Worm (Caenorhabditis elegans) whole organism, young adult: Measurements from ENCODE around the gene srsx-27.
A peak's percentile ranks its signal among the peaks of the same experiment; 100 is the strongest.

Source experiments
- B0019.2 ChIP-seq: fragments of 200-800 bp; sonication (Bioruptor generic); conservative IDR thresholded peaks from 2 replicates; pipeline ENCODE4 v1.3.6; 2022; ENCODE audit warnings: missing genetic modification reagents, missing genetic modification characterization, missing compliant biosample characterization
- F22D6.2 ChIP-seq: sonication (generic microtip); optimal IDR thresholded peaks from 2 replicates; lab custom pipeline; 2016; ENCODE audit warnings: mild to moderate bottlenecking, missing genetic modification characterization, missing compliant biosample characterization
- F23B12.7 ChIP-seq: sonication (generic microtip); optimal IDR thresholded peaks from 2 replicates; lab custom pipeline; 2017; ENCODE audit warnings: missing genetic modification characterization, mild to moderate bottlenecking, missing compliant biosample characterization, antibody characterized with exemption, moderate library complexity; ENCODE audit not compliant: insufficient read depth
- F52B5.7 ChIP-seq: sonication (generic microtip); optimal IDR thresholded peaks from 2 replicates; lab custom pipeline; 2016; ENCODE audit warnings: mild to moderate bottlenecking, missing genetic modification characterization, missing compliant biosample characterization
- F57A8.1 ChIP-seq: fragments of 200-800 bp; sonication (Bioruptor generic); optimal IDR thresholded peaks from 2 replicates; lab custom pipeline; 2018; ENCODE audit warnings: mild to moderate bottlenecking, missing genetic modification characterization, moderate library complexity, missing compliant biosample characterization
- Y53G8AR.9 ChIP-seq: fragments of 200-800 bp; sonication (Bioruptor generic); conservative IDR thresholded peaks from 2 replicates; pipeline ENCODE4 v1.3.6; 2022; ENCODE audit warnings: missing genetic modification reagents, missing genetic modification characterization, missing compliant biosample characterization
- Y56A3A.18 ChIP-seq: fragments of 200-800 bp; sonication (Bioruptor generic); IDR thresholded peaks from 2 replicates; pipeline ENCODE4 v1.3.6; 2022; ENCODE audit warnings: missing genetic modification reagents, missing genetic modification characterization, missing compliant biosample characterization
- Y67H2A.10 ChIP-seq: fragments of 200-800 bp; sonication (Bioruptor generic); conservative IDR thresholded peaks from 2 replicates; pipeline ENCODE4 v1.3.6; 2022; ENCODE audit warnings: missing genetic modification reagents, missing genetic modification characterization, missing compliant biosample characterization
- Y95B8A.8 ChIP-seq: fragments of 200-800 bp; sonication (Bioruptor generic); IDR thresholded peaks from 2 replicates; pipeline ENCODE4 v1.3.6; 2022; ENCODE audit warnings: missing genetic modification reagents, missing genetic modification characterization, missing compliant biosample characterization
- ama-1 ChIP-seq, 3 experiments: fragments of 150-350 bp in 1 of 3; sonication (generic microtip) in 2 of 3; optimal IDR thresholded peaks; 2 replicates each; lab custom pipeline; 2014 to 2018; ENCODE audit warnings: missing biosample characterization in 2 of 3, missing genetic modification characterization in 2 of 3, missing genetic modification reagents in 2 of 3
- aptf-3 ChIP-seq: fragments of 200-800 bp; sonication (Bioruptor generic); IDR thresholded peaks from 2 replicates; pipeline ENCODE4 v1.3.6; 2022; ENCODE audit warnings: missing genetic modification characterization, missing compliant biosample characterization
- atf-7 ChIP-seq: sonication (generic microtip); optimal IDR thresholded peaks from 2 replicates; lab custom pipeline; 2017; ENCODE audit warnings: mild to moderate bottlenecking, missing genetic modification characterization, missing compliant biosample characterization
- attf-3 ChIP-seq: fragments of 200-800 bp; sonication (Bioruptor generic); conservative IDR thresholded peaks from 2 replicates; pipeline ENCODE4 v1.3.6; 2022; ENCODE audit warnings: missing genetic modification reagents, missing genetic modification characterization, missing compliant biosample characterization
- bed-1 ChIP-seq: fragments of 200-800 bp; sonication (Bioruptor generic); IDR thresholded peaks from 2 replicates; pipeline ENCODE4 v1.3.6; 2022; ENCODE audit warnings: missing genetic modification reagents, missing genetic modification characterization, missing compliant biosample characterization
- ceh-100 ChIP-seq: fragments of 200-800 bp; sonication (Bioruptor generic); IDR thresholded peaks from 2 replicates; pipeline ENCODE4 v1.3.6; 2022; ENCODE audit warnings: missing genetic modification reagents, missing genetic modification characterization, missing compliant biosample characterization
- ceh-27 ChIP-seq: fragments of 200-800 bp; sonication (Bioruptor generic); optimal IDR thresholded peaks from 2 replicates; lab custom pipeline; 2018; ENCODE audit warnings: mild to moderate bottlenecking, missing genetic modification characterization, moderate library complexity, missing compliant biosample characterization
- ceh-58 ChIP-seq: fragments of 200-800 bp; sonication (Bioruptor generic); IDR thresholded peaks from 2 replicates; pipeline ENCODE4 v1.3.6; 2022; ENCODE audit warnings: missing genetic modification characterization, missing compliant biosample characterization
- ceh-79 ChIP-seq: sonication (generic microtip); optimal IDR thresholded peaks from 2 replicates; lab custom pipeline; 2017; ENCODE audit warnings: mild to moderate bottlenecking, missing genetic modification characterization, missing compliant biosample characterization
- chd-7 ChIP-seq: sonication (generic microtip); optimal IDR thresholded peaks from 2 replicates; lab custom pipeline; 2016; ENCODE audit warnings: mild to moderate bottlenecking, missing genetic modification characterization, moderate library complexity, missing compliant biosample characterization
- dox-1 ChIP-seq: fragments of 200-800 bp; sonication (Bioruptor generic); IDR thresholded peaks from 2 replicates; pipeline ENCODE4 v1.3.6; 2022; ENCODE audit warnings: missing genetic modification reagents, missing genetic modification characterization, missing compliant biosample characterization
- efl-1 ChIP-seq: fragments of 150-350 bp; optimal IDR thresholded peaks from 2 replicates; lab custom pipeline; 2014; ENCODE audit warnings: missing biosample characterization, missing genetic modification reagents, missing genetic modification characterization
- egl-18 ChIP-seq: fragments of 200-800 bp; sonication (Bioruptor generic); IDR thresholded peaks from 2 replicates; pipeline ENCODE4 v1.3.6; 2022; ENCODE audit warnings: missing genetic modification reagents, missing genetic modification characterization, missing compliant biosample characterization
- egrh-3 ChIP-seq: fragments of 200-800 bp; sonication (Bioruptor generic); IDR thresholded peaks from 2 replicates; pipeline ENCODE4 v1.3.6; 2022; ENCODE audit warnings: missing genetic modification reagents, missing genetic modification characterization, missing compliant biosample characterization
- ets-4 ChIP-seq: fragments of 200-800 bp; sonication (Bioruptor generic); optimal IDR thresholded peaks from 2 replicates; lab custom pipeline; 2018; ENCODE audit warnings: mild to moderate bottlenecking, missing genetic modification characterization, missing compliant biosample characterization
- him-1 ChIP-seq: sonication (generic microtip); optimal IDR thresholded peaks from 2 replicates; lab custom pipeline; 2016; ENCODE audit warnings: missing genotype, missing genetic modification reagents, missing genetic modification characterization, missing compliant biosample characterization
- hlh-12 ChIP-seq: sonication (generic microtip); optimal IDR thresholded peaks from 2 replicates; lab custom pipeline; 2016; ENCODE audit warnings: missing genetic modification characterization, missing compliant biosample characterization
- hmg-20 ChIP-seq: fragments of 200-800 bp; sonication (Bioruptor generic); IDR thresholded peaks from 2 replicates; pipeline ENCODE4 v1.3.6; 2022; ENCODE audit warnings: missing genetic modification reagents, missing genetic modification characterization, missing compliant biosample characterization
- hrde-1 ChIP-seq: sonication (generic microtip); optimal IDR thresholded peaks from 2 replicates; lab custom pipeline; 2016; ENCODE audit warnings: missing genetic modification characterization, mild to moderate bottlenecking, missing compliant biosample characterization, moderate library complexity, missing genotype, missing genetic modification reagents, borderline replicate concordance
- hsf-1 ChIP-seq: fragments of 200-800 bp; sonication (Bioruptor generic); IDR thresholded peaks from 2 replicates; pipeline ENCODE4 v1.3.6; 2022; ENCODE audit warnings: missing genetic modification reagents, missing genetic modification characterization, missing compliant biosample characterization
- lag-1 ChIP-seq: fragments of 200-800 bp; sonication (Bioruptor generic); IDR thresholded peaks from 2 replicates; pipeline ENCODE4 v1.3.6; 2022; ENCODE audit warnings: missing genetic modification reagents, missing genetic modification characterization, missing compliant biosample characterization
- let-526 ChIP-seq: fragments of 200-800 bp; sonication (Bioruptor generic); IDR thresholded peaks from 2 replicates; pipeline ENCODE4 v1.3.6; 2022; ENCODE audit warnings: missing genetic modification reagents, missing genetic modification characterization, missing compliant biosample characterization
- lin-40 ChIP-seq: sonication (generic microtip); optimal IDR thresholded peaks from 2 replicates; lab custom pipeline; 2016; ENCODE audit warnings: missing genetic modification characterization, mild to moderate bottlenecking, missing compliant biosample characterization, missing genotype, missing genetic modification reagents
- lin-54 ChIP-seq: fragments of 200-800 bp; sonication (Bioruptor generic); optimal IDR thresholded peaks from 2 replicates; lab custom pipeline; 2018; ENCODE audit warnings: mild to moderate bottlenecking, missing genetic modification characterization, missing compliant biosample characterization
- lsy-27 ChIP-seq: sonication (generic microtip); optimal IDR thresholded peaks from 2 replicates; lab custom pipeline; 2017; ENCODE audit warnings: missing genetic modification characterization, mild to moderate bottlenecking, missing compliant biosample characterization, antibody characterized with exemption, missing genotype, borderline replicate concordance; ENCODE audit not compliant: insufficient read depth
- mcd-1 ChIP-seq: fragments of 200-800 bp; sonication (Bioruptor generic); IDR thresholded peaks from 2 replicates; pipeline ENCODE4 v1.3.6; 2022; ENCODE audit warnings: missing genetic modification reagents, missing genetic modification characterization, missing compliant biosample characterization
- nfya-1 ChIP-seq: sonication (generic microtip); optimal IDR thresholded peaks from 2 replicates; lab custom pipeline; 2017; ENCODE audit warnings: antibody characterized with exemption, missing compliant biosample characterization, missing genetic modification characterization, borderline replicate concordance; ENCODE audit not compliant: insufficient read depth
- nfyb-1 ChIP-seq: fragments of 200-800 bp; sonication (Bioruptor generic); IDR thresholded peaks from 2 replicates; pipeline ENCODE4 v1.3.6; 2022; ENCODE audit warnings: missing genetic modification reagents, missing genetic modification characterization, missing compliant biosample characterization
- nhr-27 ChIP-seq: fragments of 200-800 bp; sonication (Bioruptor generic); optimal IDR thresholded peaks from 2 replicates; lab custom pipeline; 2018; ENCODE audit warnings: mild to moderate bottlenecking, missing genetic modification characterization, moderate library complexity, missing compliant biosample characterization
- pha-4 ChIP-seq: fragments of 150-350 bp; sonication (generic microtip); optimal IDR thresholded peaks from 2 replicates; lab custom pipeline; 2014; ENCODE audit warnings: missing biosample characterization, missing genetic modification reagents, missing genetic modification characterization
- rcor-1 ChIP-seq: fragments of 200-800 bp; sonication (Bioruptor generic); IDR thresholded peaks from 2 replicates; pipeline ENCODE4 v1.3.6; 2022; ENCODE audit warnings: missing genetic modification reagents, missing genetic modification characterization, missing compliant biosample characterization
- snpc-1.1 ChIP-seq: sonication (generic microtip); optimal IDR thresholded peaks from 2 replicates; lab custom pipeline; 2017; ENCODE audit warnings: missing genetic modification characterization, mild to moderate bottlenecking, missing compliant biosample characterization, antibody characterized with exemption, moderate library complexity, missing genotype, missing genetic modification reagents; ENCODE audit not compliant: insufficient read depth
- somi-1 ChIP-seq: fragments of 200-800 bp; sonication (Bioruptor generic); optimal IDR thresholded peaks from 2 replicates; lab custom pipeline; 2018; ENCODE audit warnings: mild to moderate bottlenecking, missing genetic modification characterization, missing compliant biosample characterization
- tbp1 ChIP-seq: fragments of 200-800 bp; sonication (Bioruptor generic); optimal IDR thresholded peaks from 2 replicates; lab custom pipeline; 2018; ENCODE audit warnings: mild to moderate bottlenecking, missing genetic modification characterization, missing compliant biosample characterization
- tlf-1 ChIP-seq: fragments of 200-800 bp; sonication (Bioruptor generic); optimal IDR thresholded peaks from 2 replicates; lab custom pipeline; 2018; ENCODE audit warnings: mild to moderate bottlenecking, missing genetic modification characterization, missing compliant biosample characterization
- unc-130 ChIP-seq: sonication (generic microtip); optimal IDR thresholded peaks from 2 replicates; lab custom pipeline; 2016; ENCODE audit warnings: missing genetic modification reagents, missing genetic modification characterization, missing compliant biosample characterization
- ztf-22 ChIP-seq: fragments of 200-800 bp; sonication (Bioruptor generic); optimal IDR thresholded peaks from 2 replicates; lab custom pipeline; 2018; ENCODE audit warnings: mild to moderate bottlenecking, missing genetic modification characterization, moderate library complexity, missing compliant biosample characterization
- ztf-25 ChIP-seq: fragments of 200-800 bp; sonication (Bioruptor generic); IDR thresholded peaks from 2 replicates; pipeline ENCODE4 v1.3.6; 2022; ENCODE audit warnings: missing genetic modification reagents, missing genetic modification characterization, missing compliant biosample characterization
- ztf-26 ChIP-seq: sonication (generic microtip); optimal IDR thresholded peaks from 2 replicates; lab custom pipeline; 2017; ENCODE audit warnings: missing genetic modification characterization, missing compliant biosample characterization

srsx-27 gene

ce11 chrV:10174632-10175075 is 24.8 kb downstream of the srsx-27 start:
- no peak for TF ChIP-seq Y67H2A.10 (GFP tag; lab: Robert Waterston, UW)
- no peak for TF ChIP-seq nhr-27 (tag; lab: Kevin White, UChicago)
- TF ChIP-seq attf-3 (GFP tag; lab: Robert Waterston, UW) = no peak
- TF ChIP-seq lin-54 = no peak
- no peak for TF ChIP-seq him-1
- TF ChIP-seq chd-7 (tag; lab: Kevin White, UChicago) = peak; percentile 57
- peak; percentile 85 for TF ChIP-seq nfyb-1 (GFP tag; lab: Robert Waterston, UW)
- no peak for TF ChIP-seq pha-4 (tag; lab: Kevin White, UChicago)
- TF ChIP-seq ceh-58 (GFP tag; lab: Robert Waterston, UW) = no peak
- peak; percentile 85 for TF ChIP-seq atf-7 (tag; lab: Kevin White, UChicago)
- peak; percentile 61 for TF ChIP-seq mcd-1
- TF ChIP-seq B0019.2 (GFP tag; lab: Robert Waterston, UW) = no peak
- no peak for TF ChIP-seq Y56A3A.18 (GFP tag; lab: Robert Waterston, UW)
- no peak for TF ChIP-seq unc-130
- no peak for TF ChIP-seq lag-1
- peak; percentile 69 for TF ChIP-seq somi-1 (GFP tag; lab: Kevin White, UChicago)
- no peak for TF ChIP-seq efl-1
- TF ChIP-seq ama-1 (optimal IDR thresholded peaks at IDR 0.05; lab: Kevin White, UChicago) = no peak
- TF ChIP-seq ama-1 (GFP tag; optimal IDR thresholded peaks at IDR 0.05; lab: Kevin White, UChicago) = no peak
- no peak for TF ChIP-seq egrh-3 (GFP tag; lab: Robert Waterston, UW)
- peak; percentile 58 for TF ChIP-seq ceh-27 (GFP tag; lab: Kevin White, UChicago)
- no peak for TF ChIP-seq Y53G8AR.9 (GFP tag; lab: Robert Waterston, UW)
- TF ChIP-seq ceh-79 (tag; lab: Kevin White, UChicago) = no peak
- TF ChIP-seq hrde-1 = no peak
- TF ChIP-seq egl-18 (GFP tag; lab: Robert Waterston, UW) = 0 out of 2 replicates have a peak, but pooled peaks have one; percentile 24
- TF ChIP-seq lin-40 (tag; lab: Kevin White, UChicago) = peak; percentile 63
- TF ChIP-seq ceh-100 (GFP tag; lab: Robert Waterston, UW) = no peak
- no peak for TF ChIP-seq F23B12.7 (tag; lab: Kevin White, UChicago)
- no peak for TF ChIP-seq ztf-22 (GFP tag; lab: Kevin White, UChicago)
- TF ChIP-seq Y95B8A.8 (GFP tag; lab: Robert Waterston, UW) = no peak
- TF ChIP-seq nfya-1 = no peak
- no peak for TF ChIP-seq ztf-26 (tag; lab: Kevin White, UChicago)
- TF ChIP-seq hmg-20 (GFP tag; lab: Robert Waterston, UW) = no peak
- no peak for TF ChIP-seq bed-1 (GFP tag; lab: Robert Waterston, UW)
- no peak for TF ChIP-seq F57A8.1 (GFP tag; lab: Kevin White, UChicago)
- no peak for TF ChIP-seq aptf-3 (GFP tag; lab: Robert Waterston, UW)
- TF ChIP-seq let-526 = no peak
- no peak for TF ChIP-seq F52B5.7 (tag; lab: Kevin White, UChicago)
- TF ChIP-seq F22D6.2 (tag; lab: Kevin White, UChicago) = no peak
- no peak for TF ChIP-seq lsy-27 (tag; lab: Kevin White, UChicago)
- TF ChIP-seq rcor-1 (GFP tag; lab: Robert Waterston, UW) = peak; percentile 63; the same call in 1 of the 2 replicates
- TF ChIP-seq tlf-1 = no peak
- no peak for TF ChIP-seq ztf-25 (GFP tag; lab: Robert Waterston, UW)
- no peak for TF ChIP-seq hlh-12 (tag; lab: Kevin White, UChicago)
- TF ChIP-seq ets-4 (GFP tag; lab: Kevin White, UChicago) = no peak
- 0 out of 2 replicates have a peak, but pooled peaks have one; percentile 51 for TF ChIP-seq dox-1 (GFP tag; lab: Robert Waterston, UW)
- TF ChIP-seq snpc-1.1 (tag; lab: Kevin White, UChicago) = no peak
- no peak for TF ChIP-seq hsf-1 (GFP tag; lab: Robert Waterston, UW)
- TF ChIP-seq tbp1 (GFP tag; lab: Kevin White, UChicago) = no peak
